Fruit fly (Drosophila melanogaster) whole organism, wandering third instar larva: ENCODE data around the gene CG1965.
A peak's percentile ranks its signal among the peaks of the same experiment; 100 is the strongest.

Experiments used
- Abd-B ChIP-seq: fragments of >200 bp; optimal IDR thresholded peaks from 2 replicates; lab custom pipeline; 2017; ENCODE audit warnings: missing biosample characterization, missing genetic modification characterization
- CG32264 ChIP-seq: fragments of 200-800 bp; sonication (Bioruptor generic); optimal IDR thresholded peaks from 2 replicates; lab custom pipeline; 2016; ENCODE audit warnings: missing biosample characterization, missing genetic modification characterization
- CG9705 ChIP-seq: fragments of 200-800 bp; sonication (Bioruptor generic); optimal IDR thresholded peaks from 2 replicates; lab custom pipeline; 2018; ENCODE audit warnings: missing biosample characterization, mild to moderate bottlenecking, missing genetic modification characterization
- CrebA ChIP-seq: fragments of 200-800 bp; sonication (Bioruptor generic); optimal IDR thresholded peaks from 2 replicates; lab custom pipeline; 2016; ENCODE audit warnings: missing biosample characterization, mild to moderate bottlenecking, missing genetic modification characterization, borderline replicate concordance
- Dfd ChIP-seq: fragments of >200 bp; optimal IDR thresholded peaks from 2 replicates; lab custom pipeline; 2017; ENCODE audit warnings: missing biosample characterization, missing genetic modification characterization
- Dif ChIP-seq: fragments of 200-275, 200-300 bp; sonication (Bioruptor generic); optimal IDR thresholded peaks from 2 replicates; lab custom pipeline; 2018; ENCODE audit warnings: missing biosample characterization, missing genetic modification characterization; ENCODE audit not compliant: partially characterized antibody
- GATAd ChIP-seq: sonication (Bioruptor generic); optimal IDR thresholded peaks from 2 replicates; lab custom pipeline; 2016; ENCODE audit warnings: missing biosample characterization, missing genetic modification characterization
- HLH106 ChIP-seq: fragments of 200-800 bp; optimal IDR thresholded peaks from 3 replicates; lab custom pipeline; 2019; ENCODE audit warnings: missing biosample characterization, mild to moderate bottlenecking, missing genetic modification characterization, moderate library complexity
- Hnf4 ChIP-seq: fragments of 200-800 bp; sonication (Bioruptor generic); optimal IDR thresholded peaks from 2 replicates; lab custom pipeline; 2016; ENCODE audit warnings: missing biosample characterization, mild to moderate bottlenecking, missing genetic modification characterization
- Hr78 ChIP-seq: fragments of >200 bp; optimal IDR thresholded peaks from 2 replicates; lab custom pipeline; 2017; ENCODE audit warnings: missing biosample characterization, missing genetic modification characterization
- Hr83 ChIP-seq: fragments of 200-300 bp; sonication (Bioruptor generic); optimal IDR thresholded peaks from 2 replicates; lab custom pipeline; 2016; ENCODE audit warnings: missing biosample characterization, mild to moderate bottlenecking, missing genetic modification characterization, moderate library complexity; ENCODE audit not compliant: poor library complexity, severe bottlenecking
- Jra ChIP-seq: sonication (Bioruptor generic); optimal IDR thresholded peaks from 2 replicates; lab custom pipeline; 2016; ENCODE audit warnings: missing biosample characterization, missing genetic modification characterization
- Mio ChIP-seq: sonication (Bioruptor generic); optimal IDR thresholded peaks from 2 replicates; lab custom pipeline; 2016; ENCODE audit warnings: missing biosample characterization, missing genetic modification characterization
- Myc ChIP-seq: fragments of >200 bp; optimal IDR thresholded peaks from 2 replicates; lab custom pipeline; 2017
- N ChIP-seq: fragments of >200 bp; optimal IDR thresholded peaks from 2 replicates; lab custom pipeline; 2018; ENCODE audit warnings: missing biosample characterization, missing external identifiers, missing genetic modification characterization
- OdsH ChIP-seq: fragments of 200-800 bp; sonication (Bioruptor generic); optimal IDR thresholded peaks from 2 replicates; lab custom pipeline; 2016; ENCODE audit warnings: missing biosample characterization, mild to moderate bottlenecking, missing genetic modification characterization
- Rel ChIP-seq, 2 experiments: fragments of 200-800 bp; sonication (Bioruptor generic) in 1 of 2; optimal IDR thresholded peaks; 2 replicates in 1 of 2; 3 replicates in 1 of 2; lab custom pipeline; 2016 to 2019; ENCODE audit warnings: mild to moderate bottlenecking in 2 of 2, missing biosample characterization in 2 of 2, missing genetic modification characterization in 2 of 2, moderate library complexity in 1 of 2
- Sp1 ChIP-seq: fragments of 200-800 bp; sonication (Bioruptor generic); optimal IDR thresholded peaks from 3 replicates; lab custom pipeline; 2019; ENCODE audit warnings: missing biosample characterization, mild to moderate bottlenecking, missing genetic modification characterization, moderate library complexity
- Vsx2 ChIP-seq: fragments of 200-300, 225-300 bp; sonication (Bioruptor generic); optimal IDR thresholded peaks from 2 replicates; lab custom pipeline; 2018; ENCODE audit warnings: missing biosample characterization, missing genetic modification characterization; ENCODE audit not compliant: partially characterized antibody
- br ChIP-seq: fragments of 200-800 bp; sonication (Bioruptor generic); optimal IDR thresholded peaks from 2 replicates; lab custom pipeline; 2016; ENCODE audit warnings: missing biosample characterization, missing genetic modification characterization
- brk ChIP-seq: fragments of 200-800 bp; sonication (Bioruptor generic); optimal IDR thresholded peaks from 2 replicates; lab custom pipeline; 2016; ENCODE audit warnings: missing biosample characterization, mild to moderate bottlenecking, missing genetic modification characterization
- dl ChIP-seq, 2 experiments: fragments of 175-275, 200-275 bp in 1 of 2; fragments of 200-275 bp in 1 of 2; sonication (Bioruptor generic); optimal IDR thresholded peaks; lab custom pipeline; 2018; ENCODE audit warnings: mild to moderate bottlenecking in 2 of 2, missing biosample characterization in 2 of 2, missing genetic modification characterization in 2 of 2, moderate library complexity in 2 of 2; ENCODE audit not compliant: partially characterized antibody in 2 of 2, insufficient read depth in 1 of 2
- dmrt93B ChIP-seq: fragments of 200-800 bp; sonication (Bioruptor generic); optimal IDR thresholded peaks from 2 replicates; lab custom pipeline; 2018; ENCODE audit warnings: missing biosample characterization, mild to moderate bottlenecking, missing genetic modification characterization
- dsf ChIP-seq: sonication (Bioruptor generic); optimal IDR thresholded peaks from 2 replicates; lab custom pipeline; 2016; ENCODE audit warnings: missing biosample characterization, missing genetic modification characterization, borderline replicate concordance
- ey ChIP-seq: fragments of 200-800 bp; sonication (Bioruptor generic); optimal IDR thresholded peaks from 2 replicates; lab custom pipeline; 2016; ENCODE audit warnings: missing biosample characterization, missing genetic modification characterization
- foxo ChIP-seq, 2 experiments: fragments of 200-800 bp; sonication (Bioruptor generic); optimal IDR thresholded peaks; 2 replicates in 1 of 2; 3 replicates in 1 of 2; lab custom pipeline; 2016 to 2017; ENCODE audit warnings: missing biosample characterization in 2 of 2, missing genetic modification characterization in 2 of 2
- fru ChIP-seq: fragments of 200-800 bp; sonication (Bioruptor generic); optimal IDR thresholded peaks from 3 replicates; lab custom pipeline; 2016; ENCODE audit warnings: missing biosample characterization, mild to moderate bottlenecking, missing genetic modification characterization
- h ChIP-seq: fragments of 200-800 bp; sonication (Bioruptor generic); optimal IDR thresholded peaks from 3 replicates; lab custom pipeline; 2016; ENCODE audit warnings: missing biosample characterization, mild to moderate bottlenecking, missing genetic modification characterization
- jim ChIP-seq: fragments of 175-275, 200-325 bp; sonication (Bioruptor generic); optimal IDR thresholded peaks from 2 replicates; lab custom pipeline; 2016; ENCODE audit warnings: missing biosample characterization, mild to moderate bottlenecking, missing genetic modification characterization
- lola ChIP-seq: fragments of >200 bp; optimal IDR thresholded peaks from 2 replicates; lab custom pipeline; 2017; ENCODE audit warnings: missing biosample characterization, missing genetic modification characterization
- pan ChIP-seq: fragments of >200 bp; optimal IDR thresholded peaks from 2 replicates; lab custom pipeline; 2017
- psq ChIP-seq: fragments of 200-800 bp; sonication (Bioruptor generic); optimal IDR thresholded peaks from 3 replicates; lab custom pipeline; 2017; ENCODE audit warnings: missing biosample characterization, mild to moderate bottlenecking, missing genetic modification characterization, moderate library complexity
- rgr ChIP-seq: fragments of 200-800 bp; sonication (Bioruptor generic); optimal IDR thresholded peaks from 3 replicates; lab custom pipeline; 2016; ENCODE audit warnings: missing biosample characterization, mild to moderate bottlenecking, missing genetic modification characterization
- sage ChIP-seq: fragments of 200-800 bp; sonication (Bioruptor generic); optimal IDR thresholded peaks from 2 replicates; lab custom pipeline; 2016; ENCODE audit warnings: missing biosample characterization, mild to moderate bottlenecking, missing genetic modification characterization
- sv ChIP-seq: fragments of 200-800 bp; sonication (Bioruptor generic); optimal IDR thresholded peaks from 3 replicates; lab custom pipeline; 2016; ENCODE audit warnings: missing biosample characterization, missing genetic modification characterization
- tai ChIP-seq: sonication (Bioruptor generic); optimal IDR thresholded peaks from 2 replicates; lab custom pipeline; 2016; ENCODE audit warnings: missing biosample characterization, missing genetic modification characterization
- usp ChIP-seq: fragments of >200 bp; optimal IDR thresholded peaks from 2 replicates; lab custom pipeline; 2017; ENCODE audit warnings: missing biosample characterization, missing genetic modification characterization
- woc ChIP-seq: sonication (Bioruptor generic); optimal IDR thresholded peaks from 2 replicates; lab custom pipeline; 2016; ENCODE audit warnings: missing biosample characterization, mild to moderate bottlenecking, missing genetic modification characterization

The CG1965 gene

dm6 chr3R:7089522-7090336 lies 22.5 kb downstream of the CG1965 start:
- TF ChIP-seq HLH106 (tag; lab: Kevin White, UChicago), result peak; percentile 10
- no peak for TF ChIP-seq Vsx2 (GFP tag; lab: Kevin White, UChicago)
- no peak for TF ChIP-seq sage (GFP tag; lab: Kevin White, UChicago)
- no peak for TF ChIP-seq GATAd (GFP tag; lab: Kevin White, UChicago)
- no peak for TF ChIP-seq tai (GFP tag; lab: Kevin White, UChicago)
- TF ChIP-seq CrebA (GFP tag; lab: Kevin White, UChicago), result no peak
- no peak for TF ChIP-seq Abd-B
- TF ChIP-seq fru, result no peak
- no peak for TF ChIP-seq jim (GFP tag; lab: Kevin White, UChicago)
- no peak for TF ChIP-seq Jra
- no peak for TF ChIP-seq Rel (GFP tag; optimal IDR thresholded peaks at IDR 0.05; lab: Kevin White, UChicago)
- TF ChIP-seq Rel (tag; optimal IDR thresholded peaks at IDR 0.05; lab: Kevin White, UChicago), result peak; percentile 17
- TF ChIP-seq usp (GFP tag; lab: Kevin White, UChicago), result no peak
- no peak for TF ChIP-seq dl (GFP tag; optimal IDR thresholded peaks at IDR 0.05; lab: Kevin White, UChicago; ENCODE audit: insufficient read depth in 1 of 2, partially characterized antibody in 2 of 2)
- no peak for TF ChIP-seq Dif (GFP tag; lab: Kevin White, UChicago)
- TF ChIP-seq rgr (GFP tag; lab: Kevin White, UChicago), result no peak
- TF ChIP-seq sv (GFP tag; lab: Kevin White, UChicago), result no peak

dm6 chr3R:7090337-7090830 lies 23.2 kb downstream of the CG1965 start:
- TF ChIP-seq CG9705 (GFP tag; lab: Kevin White, UChicago) (no peak), Jra (no peak), Hr78 (GFP tag; lab: Kevin White, UChicago) (no peak), psq (GFP tag; lab: Kevin White, UChicago) (no peak), lola (no peak), Myc (lab: Kevin White, UChicago) (no peak), Abd-B (no peak), tai (GFP tag; lab: Kevin White, UChicago) (no peak), Mio (GFP tag; lab: Kevin White, UChicago) (no peak), ey (GFP tag; lab: Kevin White, UChicago) (peak; percentile 36), pan (lab: Kevin White, UChicago) (peak; percentile 40), Rel (GFP tag; optimal IDR thresholded peaks at IDR 0.05; lab: Kevin White, UChicago) (no peak), Rel (tag; optimal IDR thresholded peaks at IDR 0.05; lab: Kevin White, UChicago) (peak; percentile 57), sv (GFP tag; lab: Kevin White, UChicago) (no peak), usp (GFP tag; lab: Kevin White, UChicago) (no peak), brk (GFP tag; lab: Kevin White, UChicago) (peak; percentile 6), Dfd (GFP tag; lab: Kevin White, UChicago) (no peak), foxo (GFP tag; optimal IDR thresholded peaks at IDR 0.05; lab: Kevin White, UChicago) (peak in 1 of 2 experiments; percentile 20), CrebA (GFP tag; lab: Kevin White, UChicago) (no peak), sage (GFP tag; lab: Kevin White, UChicago) (no peak), dsf (no peak), Dif (GFP tag; lab: Kevin White, UChicago) (no peak), fru (peak; percentile 40), jim (GFP tag; lab: Kevin White, UChicago) (no peak), br (no peak), dl (GFP tag; optimal IDR thresholded peaks at IDR 0.05; lab: Kevin White, UChicago; ENCODE audit: insufficient read depth in 1 of 2, partially characterized antibody in 2 of 2) (no peak), Hr83 (GFP tag; lab: Kevin White, UChicago) (peak; percentile 53), GATAd (GFP tag; lab: Kevin White, UChicago) (no peak), CG32264 (GFP tag; lab: Kevin White, UChicago) (no peak), Hnf4 (GFP tag; lab: Kevin White, UChicago) (no peak), h (GFP tag; lab: Kevin White, UChicago) (peak; percentile 75), Sp1 (GFP tag; lab: Kevin White, UChicago) (no peak), rgr (GFP tag; lab: Kevin White, UChicago) (peak; percentile 33), Vsx2 (GFP tag; lab: Kevin White, UChicago) (no peak), N (GFP tag; lab: Kevin White, UChicago) (no peak), woc (peak; percentile 29), dmrt93B (GFP tag; lab: Kevin White, UChicago) (no peak), OdsH (no peak), HLH106 (tag; lab: Kevin White, UChicago) (no peak)
- TF ChIP-seq, all 38 proteins: peak for 10
